Worm (Caenorhabditis elegans) whole organism, dauer: Measurements from ENCODE around the gene lec-1.

Experiments
- unc-62 ChIP-seq: sonication (generic microtip); optimal IDR thresholded peaks from 2 replicates; lab custom pipeline; 2017; ENCODE audit warnings: missing biosample characterization, missing genetic modification reagents, missing genetic modification characterization

Gene lec-1

DNA sequence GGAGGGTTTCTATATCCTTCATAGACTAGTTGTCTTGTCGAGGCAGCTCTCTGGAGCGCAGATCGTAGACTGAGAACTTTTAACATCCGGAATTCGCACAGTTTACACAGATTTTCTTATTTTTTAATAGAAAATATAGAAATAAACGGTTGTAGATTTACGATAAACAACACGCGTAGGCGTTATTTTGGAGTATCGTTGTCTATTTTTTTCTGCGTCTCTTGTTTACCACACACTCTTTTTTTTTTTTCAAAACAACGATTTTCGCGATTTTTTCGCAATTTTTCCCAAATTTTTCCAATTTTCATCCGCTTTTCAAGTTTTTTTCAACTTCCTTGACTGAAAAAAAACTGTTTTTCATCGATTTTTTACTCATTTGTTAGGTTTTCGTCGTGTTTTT lies 8.2 kb upstream of the lec-1 start, which contains the start of gene mecr-1:
Gene mecr-1, minus strand, starts transcription at position 127 of the 400 bp plus-strand sequence.
- TF ChIP-seq unc-62 (GFP tag; lab: Kevin White, UChicago), result no peak

- no peak for TF ChIP-seq unc-62 (GFP tag; lab: Kevin White, UChicago)
Measured at ce11 chrII:13188084-13188483, 7.3 kb upstream of the lec-1 start.

- TF ChIP-seq unc-62 (GFP tag; lab: Kevin White, UChicago), result no peak
Measured at ce11 chrII:13189363-13189762, 6.0 kb upstream of the lec-1 start.

DNA sequence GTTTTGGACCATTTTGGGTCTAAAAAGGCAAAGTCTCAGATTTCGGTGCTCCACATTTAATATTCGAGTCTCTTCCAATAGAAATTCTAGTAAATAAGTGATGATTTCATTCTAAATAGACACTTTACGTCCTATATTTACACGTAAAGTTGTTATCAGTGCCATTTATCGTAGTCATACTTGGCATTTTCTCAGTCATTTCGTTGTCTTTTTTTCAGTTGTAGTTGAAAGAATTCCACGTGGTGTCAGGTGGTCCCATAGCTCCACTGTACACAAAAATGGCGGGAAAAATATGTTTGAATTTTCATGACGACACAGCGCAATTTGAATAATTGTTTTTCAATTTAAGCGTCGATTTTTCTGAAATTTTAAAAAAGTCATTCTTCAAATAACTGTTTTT lies 4.9 kb upstream of the lec-1 start:
- no peak for TF ChIP-seq unc-62 (GFP tag; lab: Kevin White, UChicago)

DNA sequence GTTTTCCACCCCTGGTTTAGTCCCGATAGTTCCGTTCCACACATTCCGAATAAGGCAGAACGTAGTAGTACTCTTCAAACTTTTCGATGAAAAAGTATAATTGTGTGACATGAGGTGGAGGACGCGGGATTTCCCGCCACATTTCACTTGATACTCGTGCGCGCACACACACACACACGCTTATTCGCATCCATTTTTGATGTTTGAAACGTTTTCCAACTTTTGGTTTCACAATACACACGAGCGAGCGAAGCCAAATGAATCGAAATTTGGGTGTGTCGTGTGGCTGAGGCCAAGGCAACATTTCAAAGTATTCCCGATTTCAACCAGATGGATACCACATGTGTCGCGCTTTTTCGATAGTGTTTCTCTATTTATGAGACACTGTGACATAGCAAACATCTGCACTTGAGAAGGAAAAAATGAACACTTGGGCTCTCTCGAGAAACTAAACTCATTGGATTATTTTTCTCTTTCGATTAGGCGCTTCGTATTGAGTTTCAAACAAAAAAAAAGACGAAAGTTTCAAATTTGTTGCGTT lies 1.7 kb upstream of the lec-1 start:
- TF ChIP-seq unc-62 (GFP tag; lab: Kevin White, UChicago), result no peak

DNA sequence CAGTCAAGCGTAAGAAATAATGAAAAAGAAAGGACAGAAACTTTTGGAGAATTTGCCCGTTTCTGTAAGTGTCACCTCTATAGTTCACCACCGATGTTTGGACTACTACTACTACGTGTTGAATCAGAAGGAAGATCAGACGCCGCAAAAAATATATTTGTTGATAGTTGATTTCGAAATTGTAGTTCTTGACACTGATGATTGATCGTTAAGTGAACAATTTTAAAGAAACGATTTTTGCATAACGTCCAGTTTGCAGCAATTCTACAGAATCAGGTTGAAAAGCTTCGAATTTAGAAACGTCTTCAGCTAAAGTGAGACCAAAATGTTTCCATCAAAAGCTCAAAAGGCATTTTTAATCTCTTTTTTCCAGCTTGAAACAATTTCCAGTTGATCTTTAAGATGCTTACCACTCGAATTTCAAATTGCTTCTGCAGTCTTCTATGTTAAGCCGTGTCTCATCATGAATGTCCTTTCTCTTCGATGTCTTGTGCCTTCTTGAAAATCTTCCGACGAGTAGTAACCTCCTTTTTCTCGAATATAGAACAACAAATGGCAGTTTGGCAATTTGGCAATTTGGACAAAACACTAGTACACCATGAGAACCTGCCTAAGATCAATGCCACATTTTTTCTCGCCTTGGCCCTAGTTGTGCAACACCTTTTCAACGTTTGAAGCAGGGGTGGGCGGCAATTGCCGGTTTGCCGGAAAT lies 513 bp downstream of the lec-1 start:
- TF ChIP-seq unc-62 (GFP tag; lab: Kevin White, UChicago), result no peak

DNA sequence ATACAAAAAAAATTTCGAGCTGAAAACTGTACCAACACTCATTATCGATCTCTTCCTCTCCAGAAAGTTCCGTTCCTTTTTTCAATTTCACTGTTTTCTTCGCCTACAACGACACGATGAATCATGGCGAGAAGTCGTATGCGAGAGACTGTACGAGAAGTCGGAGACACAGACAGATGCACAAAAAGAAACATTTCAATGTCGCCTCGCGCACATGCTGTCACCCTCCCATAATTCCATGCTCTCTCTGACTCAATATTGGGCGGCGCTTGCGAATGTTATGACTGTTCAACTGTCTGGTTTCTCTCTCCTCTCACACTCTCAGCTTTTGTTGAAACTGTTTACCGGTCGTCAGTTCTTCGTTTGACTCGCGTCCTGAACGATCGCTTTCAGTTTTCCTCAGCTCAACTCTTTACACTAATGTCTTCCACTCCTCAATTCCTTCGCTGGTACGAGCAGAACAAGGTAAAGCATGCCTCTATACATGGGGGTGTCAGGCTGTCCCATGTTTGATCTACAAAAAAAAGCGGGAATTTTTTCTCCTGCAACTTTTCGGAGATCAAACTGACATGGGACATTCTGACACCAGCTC lies 1.4 kb downstream of the lec-1 start:
- no peak for TF ChIP-seq unc-62 (GFP tag; lab: Kevin White, UChicago)

DNA sequence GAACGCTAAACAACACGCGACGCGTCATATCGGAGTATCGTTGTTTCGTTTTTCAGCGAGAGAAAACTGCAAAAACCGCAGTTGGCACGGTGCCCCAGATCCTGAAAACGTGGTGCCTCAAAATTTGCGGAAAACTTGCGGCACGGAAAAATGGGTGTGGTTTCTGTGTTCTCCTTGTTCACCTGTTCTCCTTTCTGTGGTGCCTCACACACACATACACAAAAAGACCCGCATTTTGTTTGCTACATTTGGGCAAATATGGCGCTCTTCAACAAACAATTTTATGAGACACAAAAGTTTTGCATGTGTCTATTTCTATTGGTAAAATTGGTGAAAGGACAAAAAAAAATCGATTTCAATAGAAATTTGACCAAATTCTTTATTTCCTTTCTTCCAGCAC lies 3.5 kb downstream of the lec-1 start:
- TF ChIP-seq unc-62 (GFP tag; lab: Kevin White, UChicago), result no peak

- TF ChIP-seq unc-62 (GFP tag; lab: Kevin White, UChicago), result no peak
Measured at ce11 chrII:13199674-13200215, 4.4 kb downstream of the lec-1 start, which contains the start of gene btf-1. TSS of gene btf-1 (plus strand) at chrII:13200165.

- TF ChIP-seq unc-62 (GFP tag; lab: Kevin White, UChicago), result no peak
Measured at ce11 chrII:13215792-13216191, 20.4 kb downstream of the lec-1 start, which contains the start of gene F15D4.2. TSS of gene F15D4.2 (plus strand) at chrII:13216092.

DNA sequence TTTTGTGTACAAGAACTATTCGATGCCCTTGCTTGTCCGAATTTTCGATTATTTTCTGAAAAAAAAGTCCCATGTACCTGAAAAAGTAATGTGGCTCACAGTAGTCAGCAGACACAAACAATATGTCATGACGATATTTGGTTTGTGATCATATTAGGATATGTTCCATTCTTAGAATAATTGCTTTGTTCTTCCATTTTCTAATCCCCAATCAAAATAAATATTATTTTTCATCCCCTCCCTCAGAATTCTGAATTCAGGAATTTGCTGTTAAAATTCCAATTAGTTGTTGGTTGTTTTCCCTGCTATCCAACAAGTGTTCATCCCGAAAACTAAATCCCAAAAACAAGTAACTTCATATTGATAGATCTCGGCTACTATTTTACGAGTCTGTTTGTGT lies 24.0 kb downstream of the lec-1 start:
- TF ChIP-seq unc-62 (GFP tag; lab: Kevin White, UChicago), result no peak

- no peak for TF ChIP-seq unc-62 (GFP tag; lab: Kevin White, UChicago)
Measured at ce11 chrII:13230489-13231196, 35.3 kb downstream of the lec-1 start.

ce11 chrII:13233712-13234111 lies 38.4 kb downstream of the lec-1 start:
- no peak for TF ChIP-seq unc-62 (GFP tag; lab: Kevin White, UChicago)

ce11 chrII:13235289-13235688 lies 39.9 kb downstream of the lec-1 start, which contains the start of gene flp-16:
TSS of gene flp-16 (plus strand) at chrII:13235306.
- no peak for TF ChIP-seq unc-62 (GFP tag; lab: Kevin White, UChicago)

DNA sequence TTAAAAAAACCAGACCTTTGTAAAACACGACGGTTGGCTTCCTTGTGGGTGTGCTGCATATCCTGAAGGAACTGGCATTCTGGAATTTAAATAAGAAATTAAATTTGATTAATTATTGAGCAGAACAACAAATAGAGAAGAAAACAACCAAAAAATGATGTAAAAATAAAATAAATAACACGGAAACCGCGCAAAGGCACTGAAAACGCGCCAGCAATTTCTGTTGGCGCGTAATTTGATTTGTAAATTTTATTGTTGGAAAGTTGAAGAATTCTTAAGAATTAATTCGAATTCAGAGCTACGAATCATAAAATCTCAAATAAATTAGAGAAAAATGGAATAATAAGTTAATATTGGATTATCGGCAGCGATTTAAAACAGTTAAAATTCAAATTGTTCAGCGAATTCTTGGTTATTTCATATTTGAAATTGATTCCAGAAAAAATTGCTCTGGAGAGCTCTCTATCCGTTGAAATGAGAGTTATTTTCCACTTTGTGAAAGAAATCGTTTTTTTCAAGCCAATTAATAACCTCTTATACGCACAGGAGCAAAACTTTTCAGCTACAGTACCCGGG lies 42.6 kb downstream of the lec-1 start, which contains the start of gene romo-1:
Gene romo-1, minus strand, starts transcription at position 79 of the 576 bp plus-strand sequence.
- TF ChIP-seq unc-62 (GFP tag; lab: Kevin White, UChicago), result no peak
